Worm (Caenorhabditis elegans): ENCODE measurements around the gene H05C05.1.

Gene H05C05.1

DNA sequence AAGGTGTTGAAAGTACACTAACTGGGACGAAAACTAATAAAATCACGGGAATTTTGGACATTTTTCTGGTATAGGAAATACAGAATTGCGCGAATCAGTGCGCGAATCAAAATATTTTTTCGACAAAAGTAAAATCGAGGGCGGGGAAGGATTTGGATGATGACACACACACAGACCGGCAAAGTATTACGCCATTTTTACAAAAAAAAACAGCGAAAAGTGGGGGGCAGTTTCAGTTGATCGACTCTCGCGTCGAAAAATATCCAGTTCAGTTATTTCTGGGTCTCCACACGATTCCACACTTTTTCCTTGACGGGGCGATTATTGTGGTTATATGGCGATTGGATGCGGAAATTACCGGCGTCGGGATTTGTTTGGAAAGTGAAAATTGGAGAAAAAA lies 817 bp upstream of the H05C05.1 start, which contains the start of gene H05C05.4:
TSS of gene H05C05.4 (minus strand) at position 101 of the 400 bp plus-strand sequence.
- TF ChIP-seq madf-6 (GFP tag; IDR thresholded peaks at IDR 0.05) (0 out of 2 replicates have a peak, but pooled peaks have one; percentile 3), C06A6.2 (GFP tag; conservative IDR thresholded peaks at IDR 0.05) (no peak), F10E7.11 (tag; optimal IDR thresholded peaks at IDR 0.05) (no peak), egl-44 (GFP tag; IDR thresholded peaks at IDR 0.05) (no peak), egrh-3 (GFP tag; IDR thresholded peaks at IDR 0.05) (no peak), tbx-9 (tag; optimal IDR thresholded peaks at IDR 0.05; ENCODE audit: borderline replicate concordance) (no peak), pbrm-1 (GFP tag; IDR thresholded peaks at IDR 0.05) (no peak)

DNA sequence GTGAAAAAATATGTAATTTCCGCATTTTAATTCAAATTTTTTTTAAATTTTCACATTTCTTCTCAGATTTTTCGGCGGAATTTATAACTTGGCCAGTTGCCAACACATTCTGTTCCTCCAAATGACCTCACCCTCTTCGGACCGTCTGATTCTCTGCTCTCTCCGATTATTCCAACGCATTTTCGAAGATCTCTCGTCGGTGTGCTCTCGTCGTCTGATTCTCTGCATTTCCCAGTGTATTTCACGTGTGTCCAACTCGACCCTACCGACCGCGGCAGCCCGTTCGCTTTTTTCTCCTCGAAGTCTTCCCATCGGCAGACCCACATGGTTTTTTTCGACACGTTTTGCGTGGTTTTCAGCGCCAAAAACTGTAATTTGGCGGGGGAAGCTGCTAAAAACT lies 333 bp downstream of the H05C05.1 start:
- TF ChIP-seq ztf-6 (GFP tag; IDR thresholded peaks at IDR 0.05) (no peak), rec-8 (tag; optimal IDR thresholded peaks at IDR 0.05) (no peak), ztf-3 (GFP tag; optimal IDR thresholded peaks at IDR 0.05) (no peak), mcd-1 (GFP tag; IDR thresholded peaks at IDR 0.05) (peak; percentile 36), rcor-1 (GFP tag; IDR thresholded peaks at IDR 0.05) (0 out of 2 replicates have a peak, but pooled peaks have one; percentile 25), madf-6 (GFP tag; IDR thresholded peaks at IDR 0.05) (0 out of 2 replicates have a peak, but pooled peaks have one; percentile 18), hmg-1.2 (GFP tag; IDR thresholded peaks at IDR 0.05) (peak; percentile 95), attf-5 (GFP tag; optimal IDR thresholded peaks at IDR 0.05) (peak; percentile 38), zfh-2 (GFP tag; conservative IDR thresholded peaks at IDR 0.05) (peak; percentile 50; the same call in 1 of the 2 replicates), cebp-1 (GFP tag; IDR thresholded peaks at IDR 0.05) (no peak), cebp-1 (tag; optimal IDR thresholded peaks at IDR 0.05) (peak; percentile 37)

- peak; percentile 3 for TF ChIP-seq nhr-90 (tag; optimal IDR thresholded peaks at IDR 0.05)
- peak; percentile 11 for TF ChIP-seq tlf-1 (GFP tag; optimal IDR thresholded peaks at IDR 0.05)
- TF ChIP-seq nfya-1 (tag; optimal IDR thresholded peaks at IDR 0.05; ENCODE audit: borderline replicate concordance, insufficient read depth): no peak
- TF ChIP-seq athp-1 (tag; optimal IDR thresholded peaks at IDR 0.05): no peak
- TF ChIP-seq nfyb-1 (GFP tag; IDR thresholded peaks at IDR 0.05): no peak
- no peak for TF ChIP-seq F39B2.1 (GFP tag; IDR thresholded peaks at IDR 0.05)
- TF ChIP-seq nfya-2 (GFP tag; IDR thresholded peaks at IDR 0.05): no peak
- TF ChIP-seq madf-3 (GFP tag; IDR thresholded peaks at IDR 0.05): no peak
- peak; percentile 61; the same call in 1 of the 2 replicates for TF ChIP-seq dox-1 (GFP tag; IDR thresholded peaks at IDR 0.05)
- no peak for TF ChIP-seq lsl-1 (GFP tag; optimal IDR thresholded peaks at IDR 0.05)
- peak; percentile 30 for TF ChIP-seq lin-40 (tag; optimal IDR thresholded peaks at IDR 0.05)
- no peak for TF ChIP-seq Y95B8A.8 (GFP tag; IDR thresholded peaks at IDR 0.05)
- TF ChIP-seq him-1 (tag; optimal IDR thresholded peaks at IDR 0.05): no peak
- no peak for TF ChIP-seq Y56A3A.18 (GFP tag; IDR thresholded peaks at IDR 0.05)
- peak; percentile 25 for TF ChIP-seq attf-5 (GFP tag; optimal IDR thresholded peaks at IDR 0.05)
- peak; percentile 82 for TF ChIP-seq nhr-80 (tag; optimal IDR thresholded peaks at IDR 0.05)
- TF ChIP-seq hmg-1.2 (GFP tag; IDR thresholded peaks at IDR 0.05): no peak
- peak; percentile 20 for TF ChIP-seq tbp1 (GFP tag; optimal IDR thresholded peaks at IDR 0.05)
- no peak for TF ChIP-seq nhr-27 (tag; optimal IDR thresholded peaks at IDR 0.05)
- TF ChIP-seq atf-7 (tag; optimal IDR thresholded peaks at IDR 0.05): peak; percentile 95
- TF ChIP-seq mcd-1 (GFP tag; IDR thresholded peaks at IDR 0.05): 0 out of 2 replicates have a peak, but pooled peaks have one; percentile 25
- TF ChIP-seq let-607 (tag; optimal IDR thresholded peaks at IDR 0.05): peak in 1 of 2 experiments; percentile 26
- TF ChIP-seq cebp-1 (GFP tag; IDR thresholded peaks at IDR 0.05): no peak
- TF ChIP-seq cebp-1 (tag; optimal IDR thresholded peaks at IDR 0.05): peak; percentile 84
Observed at ce11 chrIII:2948310-2948961, 1.5 kb downstream of the H05C05.1 start.

Measured in whole organism, young adult.